Worm (Caenorhabditis elegans) whole organism, mixed stage, embryonic: Measurements from ENCODE around the gene atf-2.

Experiments used
- blmp-1 ChIP-seq: fragments of 150-350 bp; optimal IDR thresholded peaks from 2 replicates; lab custom pipeline; 2014; ENCODE audit warnings: missing biosample characterization, missing genetic modification characterization
- drap-1 ChIP-seq: fragments of 200-800 bp; sonication (Bioruptor generic); optimal IDR thresholded peaks from 3 replicates; lab custom pipeline; 2018; ENCODE audit warnings: mild to moderate bottlenecking, missing genetic modification characterization, missing compliant biosample characterization
- elt-1 ChIP-seq: sonication (generic microtip); optimal IDR thresholded peaks from 2 replicates; lab custom pipeline; 2017; ENCODE audit warnings: missing genetic modification characterization, mild to moderate bottlenecking, missing compliant biosample characterization, antibody characterized with exemption, moderate library complexity, borderline replicate concordance; ENCODE audit not compliant: insufficient read depth
- elt-3 ChIP-seq: fragments of 150-350 bp; optimal IDR thresholded peaks from 2 replicates; lab custom pipeline; 2014; ENCODE audit warnings: missing biosample characterization, missing genetic modification characterization
- flh-1 ChIP-seq: fragments of 200-800 bp; sonication (Bioruptor generic); optimal IDR thresholded peaks from 2 replicates; lab custom pipeline; 2018; ENCODE audit warnings: mild to moderate bottlenecking, missing genetic modification characterization, moderate library complexity, missing compliant biosample characterization
- lin-13 ChIP-seq: fragments of 150-350 bp; optimal IDR thresholded peaks from 2 replicates; lab custom pipeline; 2014; ENCODE audit warnings: missing biosample characterization, missing genetic modification characterization
- mls-2 ChIP-seq: sonication (generic microtip); optimal IDR thresholded peaks from 2 replicates; lab custom pipeline; 2016; ENCODE audit warnings: mild to moderate bottlenecking, missing genetic modification characterization, moderate library complexity, missing compliant biosample characterization
- nhr-12 ChIP-seq: fragments of 150-350 bp; optimal IDR thresholded peaks from 2 replicates; lab custom pipeline; 2014; ENCODE audit warnings: missing biosample characterization, missing genetic modification characterization
- nhr-237 ChIP-seq: fragments of 150-350 bp; optimal IDR thresholded peaks from 2 replicates; lab custom pipeline; 2014; ENCODE audit warnings: missing biosample characterization, missing genetic modification characterization
- nhr-28 ChIP-seq: fragments of 150-350 bp; optimal IDR thresholded peaks from 2 replicates; lab custom pipeline; 2014; ENCODE audit warnings: missing biosample characterization, missing genetic modification characterization
- pha-4 ChIP-seq: fragments of 150-350 bp; optimal IDR thresholded peaks from 2 replicates; lab custom pipeline; 2018; ENCODE audit warnings: missing biosample characterization, missing genetic modification reagents, missing genetic modification characterization
- snpc-4 ChIP-seq: fragments of 150-350 bp; optimal IDR thresholded peaks from 2 replicates; lab custom pipeline; 2014; ENCODE audit warnings: missing biosample characterization, missing genetic modification characterization
- unc-120 ChIP-seq: sonication (generic microtip); optimal IDR thresholded peaks from 2 replicates; lab custom pipeline; 2017; ENCODE audit warnings: missing genetic modification characterization, missing compliant biosample characterization; ENCODE audit not compliant: poor library complexity, severe bottlenecking
- unc-39 ChIP-seq: fragments of 150-350 bp; optimal IDR thresholded peaks from 2 replicates; lab custom pipeline; 2014; ENCODE audit warnings: missing biosample characterization, missing genetic modification characterization

- TF ChIP-seq pha-4 (tag; lab: Kevin White, UChicago) (peak; percentile 69), elt-1 (no peak), nhr-28 (no peak), drap-1 (GFP tag; lab: Kevin White, UChicago) (peak; percentile 55), unc-39 (tag; lab: Kevin White, UChicago) (no peak), unc-120 (tag; lab: Kevin White, UChicago) (peak; percentile 24), elt-3 (tag; lab: Kevin White, UChicago) (no peak), lin-13 (tag; lab: Kevin White, UChicago) (no peak), nhr-12 (tag; lab: Kevin White, UChicago) (no peak), snpc-4 (tag; lab: Kevin White, UChicago) (no peak), mls-2 (tag; lab: Kevin White, UChicago) (peak; percentile 68), blmp-1 (no peak), flh-1 (GFP tag; lab: Kevin White, UChicago) (no peak), nhr-237 (tag; lab: Kevin White, UChicago) (no peak)
Observed at ce11 chrII:8747939-8748352, 3.8 kb upstream of the atf-2 start.
